Fruit fly (Drosophila melanogaster) whole organism, embryonic: Measurements from ENCODE around the gene kud.
A peak's percentile ranks its signal among the peaks of the same experiment; 100 is the strongest.

ENCODE experiments used
- Abd-B ChIP-seq: fragments of 200-800 bp; sonication (Bioruptor generic); optimal IDR thresholded peaks from 2 replicates; lab custom pipeline; 2018; ENCODE audit warnings: missing biosample characterization, mild to moderate bottlenecking, missing genetic modification characterization, moderate library complexity
- BtbVII ChIP-seq: fragments of 200-800 bp; sonication (Bioruptor generic); optimal IDR thresholded peaks from 3 replicates; lab custom pipeline; 2017; ENCODE audit warnings: missing biosample characterization, mild to moderate bottlenecking, missing genetic modification characterization
- CG10147 ChIP-seq: fragments of 200-800 bp; sonication (Bioruptor generic); optimal IDR thresholded peaks from 2 replicates; lab custom pipeline; 2019; ENCODE audit warnings: missing biosample characterization, mild to moderate bottlenecking, missing genetic modification characterization, moderate library complexity
- CG1024 ChIP-seq: fragments of 200-800 bp; sonication (Bioruptor generic); IDR thresholded peaks from 2 replicates; pipeline ENCODE4 v1.3.6; 2022; ENCODE audit warnings: missing biosample characterization, missing genetic modification characterization
- CG10321 ChIP-seq: fragments of 200-800 bp; sonication (Bioruptor generic); IDR thresholded peaks from 2 replicates; pipeline ENCODE4 v1.3.6; 2022; ENCODE audit warnings: missing biosample characterization, missing genetic modification characterization
- CG10462 ChIP-seq: fragments of 200-800 bp; sonication (Bioruptor generic); optimal IDR thresholded peaks from 2 replicates; lab custom pipeline; 2016; ENCODE audit warnings: missing biosample characterization, missing genetic modification characterization
- CG10654 ChIP-seq: fragments of 200-800 bp; sonication (Bioruptor generic); optimal IDR thresholded peaks from 2 replicates; lab custom pipeline; 2016; ENCODE audit warnings: missing biosample characterization, missing genetic modification characterization
- CG12299 ChIP-seq: fragments of 200-800 bp; sonication (Bioruptor generic); optimal IDR thresholded peaks from 2 replicates; lab custom pipeline; 2018; ENCODE audit warnings: missing biosample characterization, mild to moderate bottlenecking, missing genetic modification characterization
- CG12391 ChIP-seq: fragments of 200-800 bp; sonication (Bioruptor generic); optimal IDR thresholded peaks from 3 replicates; lab custom pipeline; 2018; ENCODE audit warnings: missing biosample characterization, mild to moderate bottlenecking, missing genetic modification characterization, moderate library complexity
- CG14710 ChIP-seq: fragments of 200-800 bp; sonication (Bioruptor generic); optimal IDR thresholded peaks from 3 replicates; lab custom pipeline; 2019; ENCODE audit warnings: missing biosample characterization, mild to moderate bottlenecking, missing genetic modification characterization, moderate library complexity
- CG2116 ChIP-seq: fragments of 200-800 bp; sonication (Bioruptor generic); optimal IDR thresholded peaks from 3 replicates; lab custom pipeline; 2018; ENCODE audit warnings: missing biosample characterization, mild to moderate bottlenecking, missing genetic modification characterization
- CG2712 ChIP-seq: fragments of 200-800 bp; optimal IDR thresholded peaks from 3 replicates; lab custom pipeline; 2019; ENCODE audit warnings: missing biosample characterization, mild to moderate bottlenecking, missing genetic modification characterization, moderate library complexity
- CG30403 ChIP-seq: fragments of 200-800 bp; sonication (Bioruptor generic); optimal IDR thresholded peaks from 3 replicates; lab custom pipeline; 2016; ENCODE audit warnings: missing biosample characterization, missing genetic modification characterization
- CG30431 ChIP-seq: fragments of 200-800 bp; sonication (Bioruptor generic); optimal IDR thresholded peaks from 2 replicates; lab custom pipeline; 2017; ENCODE audit warnings: missing biosample characterization, missing genetic modification characterization
- CG3163 ChIP-seq: fragments of 200-800 bp; sonication (Bioruptor generic); optimal IDR thresholded peaks from 3 replicates; lab custom pipeline; 2016; ENCODE audit warnings: missing biosample characterization, missing genetic modification characterization
- CG32772 ChIP-seq: fragments of 200-800 bp; sonication (Bioruptor generic); IDR thresholded peaks from 2 replicates; pipeline ENCODE4 v1.3.6; 2022; ENCODE audit warnings: missing biosample characterization, missing genetic modification characterization
- CG42726 ChIP-seq: fragments of 200-800 bp; sonication (Bioruptor generic); IDR thresholded peaks from 2 replicates; pipeline ENCODE4 v1.3.6; 2022; ENCODE audit warnings: missing biosample characterization, missing genetic modification characterization; ENCODE audit not compliant: partially characterized antibody
- CG4424 ChIP-seq: fragments of 200-800 bp; sonication (Bioruptor generic); optimal IDR thresholded peaks from 3 replicates; lab custom pipeline; 2016; ENCODE audit warnings: missing biosample characterization, missing genetic modification characterization
- CG8089 ChIP-seq: fragments of 200-800 bp; sonication (Bioruptor generic); optimal IDR thresholded peaks from 3 replicates; lab custom pipeline; 2016; ENCODE audit warnings: missing biosample characterization, missing genetic modification characterization
- D ChIP-seq, 2 experiments: fragments of 200-800 bp in 1 of 2; fragments of >200 bp in 1 of 2; sonication (Bioruptor generic) in 1 of 2; optimal IDR thresholded peaks; 2 replicates in 1 of 2; 3 replicates in 1 of 2; lab custom pipeline; 2017; ENCODE audit warnings: mild to moderate bottlenecking in 1 of 2, missing biosample characterization in 1 of 2, missing genetic modification characterization in 1 of 2, missing genetic modification reagents in 1 of 2
- D19B ChIP-seq: fragments of 200-800 bp; sonication (Bioruptor generic); optimal IDR thresholded peaks from 2 replicates; lab custom pipeline; 2017; ENCODE audit warnings: missing biosample characterization, mild to moderate bottlenecking, missing genetic modification characterization
- Dfd ChIP-seq, 2 experiments: fragments of >200 bp; optimal IDR thresholded peaks; 2 replicates each; lab custom pipeline; 2017; ENCODE audit warnings: missing biosample characterization in 2 of 2, missing genetic modification characterization in 2 of 2
- Dll ChIP-seq: fragments of 200-800 bp; sonication (Bioruptor generic); IDR thresholded peaks from 4 replicates; pipeline ENCODE4 v1.3.6; 2022; ENCODE audit warnings: missing biosample characterization, missing genetic modification characterization; ENCODE audit not compliant: partially characterized antibody
- Fer1 ChIP-seq: fragments of 200-800 bp; sonication (Bioruptor generic); optimal IDR thresholded peaks from 2 replicates; lab custom pipeline; 2017; ENCODE audit warnings: missing biosample characterization, mild to moderate bottlenecking, missing genetic modification characterization
- H15 ChIP-seq: fragments of 200-800 bp; sonication (Bioruptor generic); IDR thresholded peaks from 3 replicates; pipeline ENCODE4 v1.3.6; 2022; ENCODE audit warnings: missing biosample characterization, missing genetic modification characterization
- H2.0 ChIP-seq: fragments of 200-800 bp; sonication (Bioruptor generic); IDR thresholded peaks from 2 replicates; pipeline ENCODE4 v1.3.6; 2022; ENCODE audit warnings: missing biosample characterization, missing genetic modification characterization
- HHEX ChIP-seq: fragments of 200-800 bp; sonication (Bioruptor generic); optimal IDR thresholded peaks from 3 replicates; lab custom pipeline; 2017; ENCODE audit warnings: missing biosample characterization, mild to moderate bottlenecking, missing genetic modification characterization, missing genetic modification reagents
- Hand ChIP-seq: fragments of 200-800 bp; sonication (Bioruptor generic); optimal IDR thresholded peaks from 2 replicates; lab custom pipeline; 2017; ENCODE audit warnings: mild to moderate bottlenecking, missing biosample characterization, missing genetic modification reagents, missing genetic modification characterization
- Meics ChIP-seq: fragments of 200-800 bp; sonication (Bioruptor generic); optimal IDR thresholded peaks from 2 replicates; lab custom pipeline; 2017; ENCODE audit warnings: missing biosample characterization, mild to moderate bottlenecking, missing genetic modification characterization
- NFAT ChIP-seq: fragments of 200-800 bp; sonication (Bioruptor generic); IDR thresholded peaks from 2 replicates; pipeline ENCODE4 v1.3.6; 2022; ENCODE audit warnings: missing biosample characterization, missing genetic modification characterization
- Ravus ChIP-seq: fragments of 200-800 bp; sonication (Bioruptor generic); IDR thresholded peaks from 2 replicates; pipeline ENCODE4 v1.3.6; 2022; ENCODE audit warnings: missing biosample characterization, missing genetic modification characterization
- Rfx ChIP-seq: fragments of 200-800 bp; sonication (Bioruptor generic); IDR thresholded peaks from 2 replicates; pipeline ENCODE4 v1.3.6; 2022; ENCODE audit warnings: missing biosample characterization, missing genetic modification characterization
- Taf1 ChIP-seq: fragments of 200-800 bp; sonication (Bioruptor generic); IDR thresholded peaks from 2 replicates; pipeline ENCODE4 v1.3.6; 2022; ENCODE audit warnings: missing biosample characterization, missing genetic modification characterization
- Tbp ChIP-seq: fragments of >200 bp; optimal IDR thresholded peaks from 2 replicates; lab custom pipeline; 2018; ENCODE audit warnings: missing biosample characterization, missing genetic modification characterization
- dan ChIP-seq: fragments of 200-800 bp; sonication (Bioruptor generic); IDR thresholded peaks from 2 replicates; pipeline ENCODE4 v1.3.6; 2022; ENCODE audit warnings: missing biosample characterization, missing genetic modification characterization
- dm ChIP-seq: fragments of 200-800 bp; sonication (Bioruptor generic); optimal IDR thresholded peaks from 3 replicates; lab custom pipeline; 2016; ENCODE audit warnings: missing biosample characterization, missing genetic modification characterization
- gcm ChIP-seq: fragments of 200-800 bp; sonication (Bioruptor generic); optimal IDR thresholded peaks from 2 replicates; lab custom pipeline; 2019; ENCODE audit warnings: missing biosample characterization, mild to moderate bottlenecking, missing genetic modification characterization, moderate library complexity
- grau ChIP-seq: fragments of 200-800 bp; optimal IDR thresholded peaks from 3 replicates; lab custom pipeline; 2019; ENCODE audit warnings: missing biosample characterization, mild to moderate bottlenecking, missing genetic modification characterization, moderate library complexity
- gsb-n ChIP-seq: fragments of 200-800 bp; sonication (Bioruptor generic); optimal IDR thresholded peaks from 3 replicates; lab custom pipeline; 2018; ENCODE audit warnings: missing biosample characterization, mild to moderate bottlenecking, missing genetic modification characterization
- hb ChIP-seq: fragments of 200-800 bp; sonication (Bioruptor generic); IDR thresholded peaks from 3 replicates; pipeline ENCODE4 v1.3.6; 2022; ENCODE audit warnings: missing biosample characterization, missing genetic modification characterization; ENCODE audit not compliant: partially characterized antibody
- hbn ChIP-seq: fragments of 200-800 bp; sonication (Bioruptor generic); IDR thresholded peaks from 2 replicates; pipeline ENCODE4 v1.3.6; 2022; ENCODE audit warnings: missing biosample characterization, missing genetic modification characterization; ENCODE audit not compliant: partially characterized antibody
- klu ChIP-seq: fragments of 200-800 bp; sonication (Bioruptor generic); IDR thresholded peaks from 2 replicates; pipeline ENCODE4 v1.3.6; 2022; ENCODE audit warnings: missing biosample characterization, missing genetic modification characterization
- lola ChIP-seq, 3 experiments: fragments of >200 bp in 2 of 3; fragments of 200-800 bp in 1 of 3; sonication (Bioruptor generic) in 1 of 3; optimal IDR thresholded peaks; 2 replicates each; lab custom pipeline; 2017 to 2019; ENCODE audit warnings: missing biosample characterization in 3 of 3, missing genetic modification characterization in 3 of 3, mild to moderate bottlenecking in 1 of 3, moderate library complexity in 1 of 3
- lov ChIP-seq, 2 experiments: fragments of 200-800 bp in 1 of 2; fragments of >200 bp in 1 of 2; sonication (Bioruptor generic) in 1 of 2; IDR thresholded peaks in 1 of 2; optimal IDR thresholded peaks in 1 of 2; 2 replicates in 1 of 2; 3 replicates in 1 of 2; pipeline versions ENCODE4 v1.3.6 to Lab custom; 2017 to 2022; ENCODE audit warnings: missing biosample characterization in 1 of 2, missing genetic modification characterization in 1 of 2
- sens ChIP-seq: fragments of 200-800 bp; sonication (Bioruptor generic); peaks from one replicate; lab custom pipeline; 2016; ENCODE audit warnings: missing biosample characterization, missing genetic modification characterization
- slbo ChIP-seq: fragments of 200-800 bp; sonication (Bioruptor generic); IDR thresholded peaks from 2 replicates; pipeline ENCODE4 v1.3.6; 2022; ENCODE audit warnings: missing biosample characterization, missing genetic modification characterization
- sug ChIP-seq: fragments of 200-800 bp; optimal IDR thresholded peaks from 2 replicates; lab custom pipeline; 2019; ENCODE audit warnings: missing biosample characterization, mild to moderate bottlenecking, missing genetic modification characterization, moderate library complexity
- unpg ChIP-seq: fragments of 200-800 bp; sonication (Bioruptor generic); optimal IDR thresholded peaks from 3 replicates; lab custom pipeline; 2018; ENCODE audit warnings: missing biosample characterization, mild to moderate bottlenecking, missing genetic modification characterization, moderate library complexity
- zf30C ChIP-seq: fragments of 200-800 bp; sonication (Bioruptor generic); optimal IDR thresholded peaks from 3 replicates; lab custom pipeline; 2018; ENCODE audit warnings: missing biosample characterization, mild to moderate bottlenecking, missing genetic modification characterization

kud gene

dm6 chr3L:16806823-16807325 is 37.9 kb downstream of the kud start (continued):
- TF ChIP-seq CG8089 (no peak), CG32772 (no peak), grau (tag; lab: Kevin White, UChicago) (peak; percentile 80), gsb-n (peak; percentile 61), sens (GFP tag; lab: Kevin White, UChicago) (peak; percentile 56), HHEX (peak; percentile 67), Dll (GFP tag; lab: Robert Waterston, UW) (no peak), dan (no peak), CG10321 (GFP tag; lab: Robert Waterston, UW) (peak; percentile 9; the same call in 1 of the 2 replicates), CG10462 (GFP tag; lab: Kevin White, UChicago) (peak; percentile 44), CG30431 (GFP tag; lab: Kevin White, UChicago) (peak; percentile 47), dm (GFP tag; lab: Kevin White, UChicago) (no peak), Fer1 (GFP tag; lab: Kevin White, UChicago) (peak; percentile 55), CG12299 (tag; lab: Kevin White, UChicago) (no peak), Dfd (GFP tag; optimal IDR thresholded peaks at IDR 0.05; lab: Kevin White, UChicago) (no peak), CG4424 (GFP tag; lab: Kevin White, UChicago) (peak; percentile 47), CG42726 (GFP tag; lab: Robert Waterston, UW) (no peak), CG10147 (GFP tag; lab: Kevin White, UChicago) (peak; percentile 73), NFAT (GFP tag; lab: Robert Waterston, UW) (no peak), zf30C (GFP tag; lab: Kevin White, UChicago) (no peak), CG10654 (peak; percentile 34), BtbVII (peak; percentile 85), lov (optimal IDR thresholded peaks at IDR 0.05; lab: Kevin White, UChicago) (no peak), lov (GFP tag; IDR thresholded peaks at IDR 0.05; lab: Robert Waterston, UW) (no peak), Abd-B (GFP tag; lab: Kevin White, UChicago) (peak; percentile 30), D (optimal IDR thresholded peaks at IDR 0.05; lab: Kevin White, UChicago) (no peak), D (GFP tag; optimal IDR thresholded peaks at IDR 0.05; lab: Kevin White, UChicago) (peak; percentile 73), Taf1 (GFP tag; lab: Robert Waterston, UW) (peak; percentile 27), hb (no peak), Tbp (GFP tag; lab: Kevin White, UChicago) (no peak), CG2712 (tag; lab: Kevin White, UChicago) (peak; percentile 78), hbn (no peak), H2.0 (GFP tag; lab: Robert Waterston, UW) (peak; percentile 9; the same call in 1 of the 2 replicates), CG12391 (peak; percentile 75), slbo (peak; percentile 63; the same call in 1 of the 2 replicates), CG14710 (tag; lab: Kevin White, UChicago) (peak; percentile 74), H15 (GFP tag; lab: Robert Waterston, UW) (0 out of 3 replicates have a peak, but pooled peaks have one; percentile 6), Ravus (no peak), lola (GFP tag; optimal IDR thresholded peaks at IDR 0.05; lab: Kevin White, UChicago) (peak in 1 of 3 experiments; percentile 78), sug (tag; lab: Kevin White, UChicago) (peak; percentile 49), CG3163 (GFP tag; lab: Kevin White, UChicago) (no peak), klu (no peak), D19B (peak; percentile 23), gcm (peak; percentile 64), Meics (GFP tag; lab: Kevin White, UChicago) (peak; percentile 82), Rfx (GFP tag; lab: Robert Waterston, UW) (peak; percentile 64), CG2116 (GFP tag; lab: Kevin White, UChicago) (peak; percentile 27), CG1024 (GFP tag; lab: Robert Waterston, UW) (0 out of 2 replicates have a peak, but pooled peaks have one; percentile 25), unpg (GFP tag; lab: Kevin White, UChicago) (peak; percentile 56), Hand (peak; percentile 42), CG30403 (GFP tag; lab: Kevin White, UChicago) (peak; percentile 72)
